Worm (Caenorhabditis elegans) whole organism, mixed stage, embryonic: ENCODE measurements around the gene csc-1.
A peak's percentile ranks its signal among the peaks of the same experiment; 100 is the strongest.

Experiments
- bed-3 ChIP-seq: fragments of 200-800 bp; sonication (Bioruptor generic); optimal IDR thresholded peaks from 3 replicates; lab custom pipeline; 2018; ENCODE audit warnings: mild to moderate bottlenecking, missing genetic modification characterization, moderate library complexity, missing compliant biosample characterization
- blmp-1 ChIP-seq: fragments of 150-350 bp; optimal IDR thresholded peaks from 2 replicates; lab custom pipeline; 2014; ENCODE audit warnings: missing biosample characterization, missing genetic modification characterization
- ceh-39 ChIP-seq: fragments of 150-350 bp; optimal IDR thresholded peaks from 2 replicates; lab custom pipeline; 2014; ENCODE audit warnings: missing biosample characterization, missing genetic modification characterization
- ceh-43 ChIP-seq: fragments of 200-800 bp; sonication (Bioruptor generic); optimal IDR thresholded peaks from 2 replicates; lab custom pipeline; 2018; ENCODE audit warnings: mild to moderate bottlenecking, missing genetic modification characterization, moderate library complexity, missing compliant biosample characterization
- ceh-83 ChIP-seq: fragments of 200-800 bp; sonication (Bioruptor generic); optimal IDR thresholded peaks from 2 replicates; lab custom pipeline; 2018; ENCODE audit warnings: mild to moderate bottlenecking, missing genetic modification characterization, missing compliant biosample characterization
- ces-1 ChIP-seq: fragments of 150-350 bp; optimal IDR thresholded peaks from 2 replicates; lab custom pipeline; 2014; ENCODE audit warnings: missing biosample characterization, missing genetic modification reagents, missing genetic modification characterization
- cnd-1 ChIP-seq: fragments of 200-800 bp; sonication (Bioruptor generic); optimal IDR thresholded peaks from 2 replicates; lab custom pipeline; 2018; ENCODE audit warnings: mild to moderate bottlenecking, missing genetic modification characterization, missing compliant biosample characterization
- drap-1 ChIP-seq: fragments of 200-800 bp; sonication (Bioruptor generic); optimal IDR thresholded peaks from 3 replicates; lab custom pipeline; 2018; ENCODE audit warnings: mild to moderate bottlenecking, missing genetic modification characterization, missing compliant biosample characterization
- elt-1 ChIP-seq: sonication (generic microtip); optimal IDR thresholded peaks from 2 replicates; lab custom pipeline; 2017; ENCODE audit warnings: missing genetic modification characterization, mild to moderate bottlenecking, missing compliant biosample characterization, antibody characterized with exemption, moderate library complexity, borderline replicate concordance; ENCODE audit not compliant: insufficient read depth
- elt-3 ChIP-seq: fragments of 150-350 bp; optimal IDR thresholded peaks from 2 replicates; lab custom pipeline; 2014; ENCODE audit warnings: missing biosample characterization, missing genetic modification characterization
- flh-1 ChIP-seq: fragments of 200-800 bp; sonication (Bioruptor generic); optimal IDR thresholded peaks from 2 replicates; lab custom pipeline; 2018; ENCODE audit warnings: mild to moderate bottlenecking, missing genetic modification characterization, moderate library complexity, missing compliant biosample characterization
- ham-2 ChIP-seq: fragments of 200-800 bp; sonication (Bioruptor generic); optimal IDR thresholded peaks from 2 replicates; lab custom pipeline; 2018; ENCODE audit warnings: mild to moderate bottlenecking, missing genetic modification characterization, missing compliant biosample characterization
- hlh-1 ChIP-seq: fragments of 150-350 bp; optimal IDR thresholded peaks from 2 replicates; lab custom pipeline; 2014; ENCODE audit warnings: missing biosample characterization, missing genetic modification reagents, missing genetic modification characterization
- lin-13 ChIP-seq: fragments of 150-350 bp; optimal IDR thresholded peaks from 2 replicates; lab custom pipeline; 2014; ENCODE audit warnings: missing biosample characterization, missing genetic modification characterization
- lin-32 ChIP-seq: fragments of 200-800 bp; sonication (Bioruptor generic); optimal IDR thresholded peaks from 2 replicates; lab custom pipeline; 2018; ENCODE audit warnings: mild to moderate bottlenecking, missing genetic modification characterization, missing compliant biosample characterization
- lsy-2 ChIP-seq: fragments of 150-350 bp; optimal IDR thresholded peaks from 2 replicates; lab custom pipeline; 2014; ENCODE audit warnings: missing biosample characterization, missing genetic modification characterization
- mab-5 ChIP-seq: fragments of 150-350 bp; optimal IDR thresholded peaks from 2 replicates; lab custom pipeline; 2014; ENCODE audit warnings: missing biosample characterization, missing genetic modification characterization
- mep-1 ChIP-seq: fragments of 150-350 bp; optimal IDR thresholded peaks from 2 replicates; lab custom pipeline; 2017; ENCODE audit warnings: missing biosample characterization, missing genetic modification reagents, missing genetic modification characterization, inconsistent platforms
- nhr-12 ChIP-seq: fragments of 150-350 bp; optimal IDR thresholded peaks from 2 replicates; lab custom pipeline; 2014; ENCODE audit warnings: missing biosample characterization, missing genetic modification characterization
- nhr-2 ChIP-seq: fragments of 150-350 bp; optimal IDR thresholded peaks from 2 replicates; lab custom pipeline; 2014; ENCODE audit warnings: missing biosample characterization, missing genetic modification characterization
- nhr-237 ChIP-seq: fragments of 150-350 bp; optimal IDR thresholded peaks from 2 replicates; lab custom pipeline; 2014; ENCODE audit warnings: missing biosample characterization, missing genetic modification characterization
- nhr-28 ChIP-seq: fragments of 150-350 bp; optimal IDR thresholded peaks from 2 replicates; lab custom pipeline; 2014; ENCODE audit warnings: missing biosample characterization, missing genetic modification characterization
- nhr-76 ChIP-seq: sonication (generic microtip); optimal IDR thresholded peaks from 2 replicates; lab custom pipeline; 2017; ENCODE audit warnings: missing biosample characterization, missing genetic modification characterization
- pha-4 ChIP-seq: fragments of 150-350 bp; optimal IDR thresholded peaks from 2 replicates; lab custom pipeline; 2018; ENCODE audit warnings: missing biosample characterization, missing genetic modification reagents, missing genetic modification characterization
- snpc-4 ChIP-seq: fragments of 150-350 bp; optimal IDR thresholded peaks from 2 replicates; lab custom pipeline; 2014; ENCODE audit warnings: missing biosample characterization, missing genetic modification characterization
- sptf-1 ChIP-seq: sonication (generic microtip); optimal IDR thresholded peaks from 2 replicates; lab custom pipeline; 2017; ENCODE audit warnings: mild to moderate bottlenecking, missing genetic modification characterization, moderate library complexity, missing compliant biosample characterization
- unc-39 ChIP-seq: fragments of 150-350 bp; optimal IDR thresholded peaks from 2 replicates; lab custom pipeline; 2014; ENCODE audit warnings: missing biosample characterization, missing genetic modification characterization
- unc-62 ChIP-seq: fragments of 150-350 bp; optimal IDR thresholded peaks from 2 replicates; lab custom pipeline; 2014; ENCODE audit warnings: missing biosample characterization, missing genetic modification reagents, missing genetic modification characterization
- zip-8 ChIP-seq: fragments of 150-350 bp; optimal IDR thresholded peaks from 2 replicates; lab custom pipeline; 2014; ENCODE audit warnings: missing biosample characterization, missing genetic modification characterization
- ztf-11 ChIP-seq: fragments of 150-350 bp; optimal IDR thresholded peaks from 2 replicates; lab custom pipeline; 2014; ENCODE audit warnings: missing biosample characterization, missing genetic modification characterization

Gene csc-1

ce11 chrII:13596505-13596977, at the start of gene csc-1, which contains the start of gene fbxc-23:
csc-1 (plus strand) TSS chrII:13596955.
fbxc-23 (minus strand) TSS chrII:13596555.
- no peak for TF ChIP-seq drap-1
- peak; percentile 96 for TF ChIP-seq lsy-2
- TF ChIP-seq mep-1: peak; percentile 40
- TF ChIP-seq nhr-237 (tag; lab: Kevin White, UChicago): peak; percentile 11
- TF ChIP-seq mab-5: no peak
- TF ChIP-seq lin-13: peak; percentile 25
- TF ChIP-seq ces-1 (GFP tag; lab: Kevin White, UChicago): peak; percentile 71
- TF ChIP-seq blmp-1 (tag; lab: Kevin White, UChicago): no peak

ce11 chrII:13547545-13547944, 49.2 kb upstream of the csc-1 start, which contains the start of gene ddl-2:
ddl-2 (minus strand) TSS chrII:13547645.
- TF ChIP-seq ceh-43 (GFP tag; lab: Kevin White, UChicago) (no peak), elt-1 (tag; lab: Kevin White, UChicago) (no peak), bed-3 (GFP tag; lab: Kevin White, UChicago) (no peak), unc-62 (GFP tag; lab: Kevin White, UChicago) (no peak), unc-39 (tag; lab: Kevin White, UChicago) (no peak), lin-13 (no peak), elt-3 (tag; lab: Kevin White, UChicago) (no peak), pha-4 (tag; lab: Kevin White, UChicago) (no peak), ceh-39 (tag; lab: Kevin White, UChicago) (no peak), nhr-2 (tag; lab: Kevin White, UChicago) (no peak), cnd-1 (tag; lab: Kevin White, UChicago) (no peak), zip-8 (tag; lab: Kevin White, UChicago) (no peak), blmp-1 (tag; lab: Kevin White, UChicago) (no peak), ztf-11 (no peak), drap-1 (no peak), hlh-1 (no peak), ces-1 (GFP tag; lab: Kevin White, UChicago) (no peak), ham-2 (GFP tag; lab: Kevin White, UChicago) (no peak)
- TF ChIP-seq, all 35 proteins: peak for 0

DNA sequence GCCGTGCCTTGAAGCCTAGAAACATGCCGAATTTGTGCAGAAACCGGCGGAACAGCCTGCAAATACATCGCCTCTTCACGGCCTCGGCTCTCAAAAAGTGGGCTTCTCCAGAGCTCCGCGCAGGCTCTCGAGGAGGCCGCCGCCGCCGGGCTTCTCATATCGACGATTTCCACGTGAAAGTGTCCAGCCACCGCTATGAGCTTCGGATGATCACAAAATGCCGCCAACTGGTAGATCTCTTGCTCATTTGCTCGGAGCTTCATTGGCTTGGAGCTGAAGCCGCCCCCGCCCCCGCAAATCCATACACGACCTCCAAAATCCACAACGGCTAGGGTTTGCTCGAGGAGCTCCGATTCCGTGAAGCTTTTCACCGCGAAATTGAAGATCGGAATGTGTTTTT, 36.2 kb upstream of the csc-1 start:
- TF ChIP-seq zip-8 (tag; lab: Kevin White, UChicago) (no peak), nhr-28 (tag; lab: Kevin White, UChicago) (no peak), drap-1 (no peak), unc-39 (tag; lab: Kevin White, UChicago) (no peak), nhr-76 (tag; lab: Kevin White, UChicago) (no peak), lin-32 (no peak), snpc-4 (tag; lab: Kevin White, UChicago) (no peak), ceh-83 (GFP tag; lab: Kevin White, UChicago) (no peak), nhr-12 (tag; lab: Kevin White, UChicago) (no peak), pha-4 (tag; lab: Kevin White, UChicago) (no peak), ham-2 (GFP tag; lab: Kevin White, UChicago) (no peak), blmp-1 (tag; lab: Kevin White, UChicago) (no peak), nhr-2 (tag; lab: Kevin White, UChicago) (no peak)

ce11 chrII:13567871-13568270, 28.9 kb upstream of the csc-1 start, which contains the start of gene Y48E1B.3:
Y48E1B.3 (minus strand) TSS chrII:13567971.
- no peak for TF ChIP-seq sptf-1
- TF ChIP-seq elt-1 (tag; lab: Kevin White, UChicago): no peak
- TF ChIP-seq lin-13: no peak
- TF ChIP-seq flh-1 (GFP tag; lab: Kevin White, UChicago): no peak
- TF ChIP-seq zip-8 (tag; lab: Kevin White, UChicago): no peak
- no peak for TF ChIP-seq drap-1
- TF ChIP-seq blmp-1 (tag; lab: Kevin White, UChicago): no peak

ce11 chrII:13574395-13574794, 22.4 kb upstream of the csc-1 start:
- no peak for TF ChIP-seq ceh-43 (GFP tag; lab: Kevin White, UChicago)
- no peak for TF ChIP-seq bed-3 (GFP tag; lab: Kevin White, UChicago)
- no peak for TF ChIP-seq pha-4 (tag; lab: Kevin White, UChicago)
